Fruit fly (Drosophila melanogaster) whole organism, embryonic: ENCODE measurements around the gene CG15891.
A peak's percentile ranks its signal among the peaks of the same experiment; 100 is the strongest.

Experiments
- Atf-2 ChIP-seq: fragments of 200-800 bp; sonication (Bioruptor generic); optimal IDR thresholded peaks from 2 replicates; lab custom pipeline; 2016; ENCODE audit warnings: missing biosample characterization, missing genetic modification characterization
- CG1024 ChIP-seq: fragments of 200-800 bp; sonication (Bioruptor generic); IDR thresholded peaks from 2 replicates; pipeline ENCODE4 v1.3.6; 2022; ENCODE audit warnings: missing biosample characterization, missing genetic modification characterization
- CG11398 ChIP-seq: fragments of 200-800 bp; sonication (Bioruptor generic); optimal IDR thresholded peaks from 2 replicates; lab custom pipeline; 2016; ENCODE audit warnings: missing biosample characterization, missing genetic modification characterization
- CG12769 ChIP-seq: fragments of 200-800 bp; sonication (Bioruptor generic); optimal IDR thresholded peaks from 2 replicates; lab custom pipeline; 2019; ENCODE audit warnings: missing biosample characterization, mild to moderate bottlenecking, missing genetic modification characterization, moderate library complexity
- CG13424 ChIP-seq: fragments of 200-800 bp; sonication (Bioruptor generic); optimal IDR thresholded peaks from 2 replicates; lab custom pipeline; 2019; ENCODE audit warnings: missing biosample characterization, mild to moderate bottlenecking, missing genetic modification characterization, moderate library complexity
- CG16779 ChIP-seq: fragments of 200-800 bp; sonication (Bioruptor generic); IDR thresholded peaks from 2 replicates; pipeline ENCODE4 v1.3.6; 2022; ENCODE audit warnings: missing biosample characterization, missing genetic modification characterization
- CG16863 ChIP-seq: fragments of 200-800 bp; sonication (Bioruptor generic); optimal IDR thresholded peaks from 3 replicates; lab custom pipeline; 2016; ENCODE audit warnings: missing biosample characterization, missing genetic modification characterization
- CG18262 ChIP-seq: fragments of 200-800 bp; optimal IDR thresholded peaks from 3 replicates; lab custom pipeline; 2019; ENCODE audit warnings: missing biosample characterization, mild to moderate bottlenecking, missing genetic modification characterization, moderate library complexity
- CG2678 ChIP-seq: fragments of 200-800 bp; sonication (Bioruptor generic); optimal IDR thresholded peaks from 3 replicates; lab custom pipeline; 2019; ENCODE audit warnings: missing biosample characterization, mild to moderate bottlenecking, missing genetic modification characterization, moderate library complexity
- CG4617 ChIP-seq: fragments of 200-800 bp; sonication (Bioruptor generic); optimal IDR thresholded peaks from 3 replicates; lab custom pipeline; 2016; ENCODE audit warnings: missing biosample characterization, missing genetic modification characterization, borderline replicate concordance
- CG6175 ChIP-seq: fragments of 200-800 bp; sonication (Bioruptor generic); IDR thresholded peaks from 3 replicates; pipeline ENCODE4 v1.3.6; 2022; ENCODE audit warnings: missing biosample characterization, missing genetic modification characterization
- CG7357 ChIP-seq: fragments of 200-800 bp; sonication (Bioruptor generic); IDR thresholded peaks from 3 replicates; pipeline ENCODE4 v1.3.6; 2022; ENCODE audit warnings: missing biosample characterization, missing genetic modification characterization
- CG7372 ChIP-seq: fragments of 200-800 bp; sonication (Bioruptor generic); IDR thresholded peaks from 2 replicates; pipeline ENCODE4 v1.3.6; 2022; ENCODE audit warnings: missing biosample characterization, missing genetic modification characterization
- CG7556 ChIP-seq: fragments of 200-800 bp; sonication (Bioruptor generic); optimal IDR thresholded peaks from 2 replicates; lab custom pipeline; 2017; ENCODE audit warnings: missing biosample characterization, mild to moderate bottlenecking, missing genetic modification characterization
- CG7786 ChIP-seq: fragments of 200-800 bp; sonication (Bioruptor generic); optimal IDR thresholded peaks from 2 replicates; lab custom pipeline; 2016; ENCODE audit warnings: missing biosample characterization, missing genetic modification characterization
- CG8388 ChIP-seq: fragments of 200-800 bp; sonication (Bioruptor generic); optimal IDR thresholded peaks from 2 replicates; lab custom pipeline; 2019; ENCODE audit warnings: missing biosample characterization, mild to moderate bottlenecking, missing genetic modification characterization, moderate library complexity
- CG9215 ChIP-seq: fragments of 200-800 bp; sonication (Bioruptor generic); IDR thresholded peaks from 2 replicates; pipeline ENCODE4 v1.3.6; 2022; ENCODE audit warnings: missing biosample characterization, missing genetic modification characterization
- CG9609 ChIP-seq: fragments of 200-800 bp; sonication (Bioruptor generic); optimal IDR thresholded peaks from 3 replicates; lab custom pipeline; 2016; ENCODE audit warnings: missing biosample characterization, missing genetic modification characterization
- CHES-1-like ChIP-seq: fragments of 200-800 bp; sonication (Bioruptor generic); optimal IDR thresholded peaks from 2 replicates; lab custom pipeline; 2016; ENCODE audit warnings: missing biosample characterization, missing genetic modification characterization
- CoRest ChIP-seq: fragments of 200-800 bp; sonication (Bioruptor generic); optimal IDR thresholded peaks from 3 replicates; lab custom pipeline; 2018; ENCODE audit warnings: missing biosample characterization, mild to moderate bottlenecking, missing genetic modification characterization, moderate library complexity
- Drgx ChIP-seq: fragments of 200-800 bp; sonication (Bioruptor generic); IDR thresholded peaks from 2 replicates; pipeline ENCODE4 v1.3.6; 2022; ENCODE audit warnings: missing biosample characterization, missing genetic modification characterization
- HHEX ChIP-seq: fragments of 200-800 bp; sonication (Bioruptor generic); optimal IDR thresholded peaks from 3 replicates; lab custom pipeline; 2017; ENCODE audit warnings: missing biosample characterization, mild to moderate bottlenecking, missing genetic modification characterization, missing genetic modification reagents
- Hr51 ChIP-seq, 2 experiments: fragments of 200-800 bp; sonication (Bioruptor generic); optimal IDR thresholded peaks; 2 replicates in 1 of 2; 3 replicates in 1 of 2; lab custom pipeline; 2016 to 2018; ENCODE audit warnings: missing biosample characterization in 2 of 2, missing genetic modification characterization in 2 of 2, mild to moderate bottlenecking in 1 of 2, moderate library complexity in 1 of 2
- Hsf ChIP-seq: fragments of 200-800 bp; sonication (Bioruptor generic); optimal IDR thresholded peaks from 3 replicates; lab custom pipeline; 2016; ENCODE audit warnings: missing biosample characterization, missing genetic modification characterization
- Jarid2 ChIP-seq: fragments of 200-800 bp; sonication (Bioruptor generic); optimal IDR thresholded peaks from 3 replicates; lab custom pipeline; 2017; ENCODE audit warnings: mild to moderate bottlenecking, missing biosample characterization, missing genetic modification reagents, missing genetic modification characterization
- Med ChIP-seq: fragments of 200-800 bp; sonication (Bioruptor generic); peaks from one replicate; lab custom pipeline; 2016; ENCODE audit warnings: missing biosample characterization, missing genetic modification characterization, mild to moderate bottlenecking, inconsistent platforms, moderate library complexity
- Opbp ChIP-seq: fragments of 200-800 bp; sonication (Bioruptor generic); IDR thresholded peaks from 3 replicates; pipeline ENCODE4 v1.3.6; 2022; ENCODE audit warnings: missing biosample characterization, missing genetic modification characterization; ENCODE audit not compliant: partially characterized antibody
- Rfx ChIP-seq: fragments of 200-800 bp; sonication (Bioruptor generic); IDR thresholded peaks from 2 replicates; pipeline ENCODE4 v1.3.6; 2022; ENCODE audit warnings: missing biosample characterization, missing genetic modification characterization
- Rx ChIP-seq: fragments of 200-800 bp; sonication (Bioruptor generic); IDR thresholded peaks from 2 replicates; pipeline ENCODE4 v1.3.6; 2022; ENCODE audit warnings: missing biosample characterization, missing genetic modification characterization
- Sry-β ChIP-seq: fragments of 200-800 bp; sonication (Bioruptor generic); optimal IDR thresholded peaks from 2 replicates; lab custom pipeline; 2018; ENCODE audit warnings: missing biosample characterization, mild to moderate bottlenecking, missing genetic modification characterization, moderate library complexity
- Ssrp ChIP-seq: fragments of 200-800 bp; sonication (Bioruptor generic); optimal IDR thresholded peaks from 2 replicates; lab custom pipeline; 2018; ENCODE audit warnings: missing biosample characterization, mild to moderate bottlenecking, missing genetic modification characterization, moderate library complexity
- Xbp1 ChIP-seq: fragments of 200-800 bp; sonication (Bioruptor generic); optimal IDR thresholded peaks from 3 replicates; lab custom pipeline; 2016; ENCODE audit warnings: missing biosample characterization, mild to moderate bottlenecking, missing genetic modification characterization
- ac ChIP-seq: fragments of 200-800 bp; sonication (Bioruptor generic); optimal IDR thresholded peaks from 3 replicates; lab custom pipeline; 2017; ENCODE audit warnings: missing biosample characterization, mild to moderate bottlenecking, missing genetic modification characterization
- btn ChIP-seq: fragments of 200-800 bp; sonication (Bioruptor generic); optimal IDR thresholded peaks from 2 replicates; lab custom pipeline; 2016; ENCODE audit warnings: missing biosample characterization, missing genetic modification characterization
- chif ChIP-seq, 2 experiments: fragments of 200-800 bp; sonication (Bioruptor generic); optimal IDR thresholded peaks; 3 replicates each; lab custom pipeline; 2016; ENCODE audit warnings: missing biosample characterization in 2 of 2, missing genetic modification characterization in 2 of 2
- eve ChIP-seq, 2 experiments: fragments of >200 bp; optimal IDR thresholded peaks; 2 replicates each; lab custom pipeline; 2017; ENCODE audit warnings: missing biosample characterization in 2 of 2, missing genetic modification characterization in 2 of 2
- gcm ChIP-seq: fragments of 200-800 bp; sonication (Bioruptor generic); optimal IDR thresholded peaks from 2 replicates; lab custom pipeline; 2019; ENCODE audit warnings: missing biosample characterization, mild to moderate bottlenecking, missing genetic modification characterization, moderate library complexity
- gcm2 ChIP-seq: fragments of 200-800 bp; sonication (Bioruptor generic); optimal IDR thresholded peaks from 2 replicates; lab custom pipeline; 2016; ENCODE audit warnings: missing biosample characterization, missing genetic modification characterization
- gsb ChIP-seq: fragments of 200-800 bp; sonication (Bioruptor generic); IDR thresholded peaks from 2 replicates; pipeline ENCODE4 v1.3.6; 2022; ENCODE audit warnings: missing biosample characterization, missing genetic modification characterization
- lola ChIP-seq, 3 experiments: fragments of >200 bp in 2 of 3; fragments of 200-800 bp in 1 of 3; sonication (Bioruptor generic) in 1 of 3; optimal IDR thresholded peaks; 2 replicates each; lab custom pipeline; 2017 to 2019; ENCODE audit warnings: missing biosample characterization in 3 of 3, missing genetic modification characterization in 3 of 3, mild to moderate bottlenecking in 1 of 3, moderate library complexity in 1 of 3
- oc ChIP-seq: fragments of 200-800 bp; sonication (Bioruptor generic); optimal IDR thresholded peaks from 2 replicates; lab custom pipeline; 2018; ENCODE audit warnings: missing biosample characterization, mild to moderate bottlenecking, missing genetic modification characterization, moderate library complexity
- salm ChIP-seq: fragments of 200-800 bp; sonication (Bioruptor generic); optimal IDR thresholded peaks from 2 replicates; lab custom pipeline; 2018; ENCODE audit warnings: missing biosample characterization, mild to moderate bottlenecking, missing genetic modification characterization
- sima ChIP-seq: fragments of 200-800 bp; sonication (Bioruptor generic); optimal IDR thresholded peaks from 2 replicates; lab custom pipeline; 2016; ENCODE audit warnings: missing biosample characterization, missing genetic modification characterization
- sna ChIP-seq: fragments of 200-800 bp; sonication (Bioruptor generic); IDR thresholded peaks from 2 replicates; pipeline ENCODE4 v1.3.6; 2022; ENCODE audit warnings: missing biosample characterization, missing genetic modification characterization; ENCODE audit not compliant: partially characterized antibody
- so ChIP-seq: fragments of 200-800 bp; sonication (Bioruptor generic); IDR thresholded peaks from 3 replicates; pipeline ENCODE4 v1.3.6; 2022; ENCODE audit warnings: missing biosample characterization, missing genetic modification characterization
- toy ChIP-seq: fragments of 200-800 bp; sonication (Bioruptor generic); IDR thresholded peaks from 2 replicates; pipeline ENCODE4 v1.3.6; 2022; ENCODE audit warnings: missing biosample characterization, missing genetic modification characterization
- trh ChIP-seq: fragments of 200-800 bp; sonication (Bioruptor generic); optimal IDR thresholded peaks from 2 replicates; lab custom pipeline; 2016; ENCODE audit warnings: missing biosample characterization, missing genetic modification characterization
- unpg ChIP-seq: fragments of 200-800 bp; sonication (Bioruptor generic); optimal IDR thresholded peaks from 3 replicates; lab custom pipeline; 2018; ENCODE audit warnings: missing biosample characterization, mild to moderate bottlenecking, missing genetic modification characterization, moderate library complexity
- vfl ChIP-seq: fragments of 200-800 bp; sonication (Bioruptor generic); optimal IDR thresholded peaks from 2 replicates; lab custom pipeline; 2016; ENCODE audit warnings: missing biosample characterization, missing genetic modification characterization

CG15891 gene

dm6 chrX:6338738-6339614, 43.8 kb upstream of the CG15891 start (continued):
- TF ChIP-seq gcm2 (no peak), CG16863 (GFP tag; lab: Kevin White, UChicago) (no peak), CG7357 (GFP tag; lab: Robert Waterston, UW) (no peak), salm (no peak), lola (GFP tag; optimal IDR thresholded peaks at IDR 0.05; lab: Kevin White, UChicago) (no peak), sima (GFP tag; lab: Kevin White, UChicago) (no peak), Med (GFP tag; lab: Kevin White, UChicago) (peak; percentile 79), unpg (GFP tag; lab: Kevin White, UChicago) (peak; percentile 0), Opbp (GFP tag; lab: Robert Waterston, UW) (no peak), CoRest (tag; lab: Kevin White, UChicago) (no peak), Xbp1 (GFP tag; lab: Kevin White, UChicago) (peak; percentile 38), eve (GFP tag; optimal IDR thresholded peaks at IDR 0.05; lab: Kevin White, UChicago) (peak in 1 of 2 experiments; percentile 66), btn (GFP tag; lab: Kevin White, UChicago) (no peak), CG11398 (GFP tag; lab: Kevin White, UChicago) (no peak), CG12769 (tag; lab: Kevin White, UChicago) (no peak), so (GFP tag; lab: Robert Waterston, UW) (no peak), gcm (GFP tag; lab: Kevin White, UChicago) (no peak), CG7786 (GFP tag; lab: Kevin White, UChicago) (peak; percentile 31), Sry-β (no peak), CG1024 (GFP tag; lab: Robert Waterston, UW) (no peak), Hsf (GFP tag; lab: Kevin White, UChicago) (no peak), CHES-1-like (GFP tag; lab: Kevin White, UChicago) (no peak), sna (GFP tag; lab: Robert Waterston, UW) (no peak), Rx (GFP tag; lab: Robert Waterston, UW) (no peak), gsb (GFP tag; lab: Robert Waterston, UW) (no peak), Ssrp (no peak), CG9609 (GFP tag; lab: Kevin White, UChicago) (no peak), trh (GFP tag; lab: Kevin White, UChicago) (no peak), oc (tag; lab: Kevin White, UChicago) (no peak), toy (GFP tag; lab: Robert Waterston, UW) (no peak), vfl (GFP tag; lab: Kevin White, UChicago) (no peak), CG4617 (GFP tag; lab: Kevin White, UChicago) (no peak), ac (GFP tag; lab: Kevin White, UChicago) (no peak), Jarid2 (GFP tag; lab: Kevin White, UChicago) (no peak), Rfx (GFP tag; lab: Robert Waterston, UW) (peak; percentile 51), CG7556 (peak; percentile 54), CG9215 (GFP tag; lab: Robert Waterston, UW) (no peak; the same call in 1 of the 2 replicates), Drgx (GFP tag; lab: Robert Waterston, UW) (peak; percentile 64), CG8388 (GFP tag; lab: Kevin White, UChicago) (no peak), CG18262 (tag; lab: Kevin White, UChicago) (peak; percentile 31), CG6175 (no peak), CG2678 (tag; lab: Kevin White, UChicago) (peak; percentile 41), HHEX (GFP tag; lab: Kevin White, UChicago) (peak; percentile 29), Atf-2 (GFP tag; lab: Kevin White, UChicago) (no peak), chif (GFP tag; optimal IDR thresholded peaks at IDR 0.05; lab: Kevin White, UChicago) (no peak), Hr51 (GFP tag; optimal IDR thresholded peaks at IDR 0.05; lab: Kevin White, UChicago) (peak in 1 of 2 experiments; percentile 32), CG16779 (no peak), CG13424 (tag; lab: Kevin White, UChicago) (peak; percentile 21), CG7372 (no peak)
